Fruit fly (Drosophila melanogaster): ENCODE data around the gene rb.

- TF ChIP-seq pan (optimal IDR thresholded peaks at IDR 0.05), result no peak
- no peak for TF ChIP-seq Dll (optimal IDR thresholded peaks at IDR 0.05)
- TF ChIP-seq psq (optimal IDR thresholded peaks at IDR 0.05), result no peak
- no peak for TF ChIP-seq CG8478 (optimal IDR thresholded peaks at IDR 0.05)
Measured at dm6 chrX:4563980-4564379, 23.6 kb upstream of the rb start.
